Worm (Caenorhabditis elegans): ENCODE data around the gene C44C1.1.
A peak's percentile ranks its signal among the peaks of the same experiment; 100 is the strongest.

C44C1.1 gene

ce11 chrX:963171-963570, 17.4 kb upstream of the C44C1.1 start, which contains the start of gene ncs-1:
ncs-1 (minus strand) TSS chrX:963271.
- TF ChIP-seq nhr-25 (tag; optimal IDR thresholded peaks at IDR 0.05) (no peak), ztf-11 (tag; optimal IDR thresholded peaks at IDR 0.05) (no peak), nhr-43 (tag; optimal IDR thresholded peaks at IDR 0.05; ENCODE audit: poor library complexity, severe bottlenecking) (no peak), nhr-76 (tag; optimal IDR thresholded peaks at IDR 0.05) (no peak), daf-12 (tag; optimal IDR thresholded peaks at IDR 0.05) (no peak), tbx-2 (tag; optimal IDR thresholded peaks at IDR 0.05) (no peak), nhr-77 (tag; optimal IDR thresholded peaks at IDR 0.05) (no peak), nhr-67 (tag; optimal IDR thresholded peaks at IDR 0.05) (no peak), egl-5 (tag; optimal IDR thresholded peaks at IDR 0.05) (no peak)

- TF ChIP-seq nfya-1 (tag; optimal IDR thresholded peaks at IDR 0.05; ENCODE audit: insufficient read depth) (no peak), nhr-76 (tag; optimal IDR thresholded peaks at IDR 0.05) (no peak), eor-1 (tag; optimal IDR thresholded peaks at IDR 0.05) (no peak), egl-27 (tag; optimal IDR thresholded peaks at IDR 0.05) (no peak), egl-5 (tag; optimal IDR thresholded peaks at IDR 0.05) (no peak), mdl-1 (tag; optimal IDR thresholded peaks at IDR 0.05) (no peak), nhr-11 (tag; optimal IDR thresholded peaks at IDR 0.05) (no peak), fos-1 (tag; optimal IDR thresholded peaks at IDR 0.05) (no peak)
These were observed 10.5 kb upstream of the C44C1.1 start, which contains the start of gene C44C1.6 for ce11 chrX:970072-970471. C44C1.6 (minus strand) TSS chrX:970270.

- TF ChIP-seq fkh-2 (tag; optimal IDR thresholded peaks at IDR 0.05) (no peak), nhr-77 (tag; optimal IDR thresholded peaks at IDR 0.05) (no peak), elt-2 (tag; optimal IDR thresholded peaks at IDR 0.05) (peak; percentile 34), ama-1 (optimal IDR thresholded peaks at IDR 0.05) (no peak), R02D3.7 (tag; optimal IDR thresholded peaks at IDR 0.05) (no peak), skn-1 (tag; optimal IDR thresholded peaks at IDR 0.05) (peak; percentile 43), lsy-12 (tag; optimal IDR thresholded peaks at IDR 0.05) (no peak), fos-1 (tag; optimal IDR thresholded peaks at IDR 0.05) (no peak), elt-1 (tag; optimal IDR thresholded peaks at IDR 0.05) (no peak), nhr-23 (tag; optimal IDR thresholded peaks at IDR 0.05) (peak; percentile 9), ztf-11 (tag; optimal IDR thresholded peaks at IDR 0.05) (no peak), jun-1 (tag; optimal IDR thresholded peaks at IDR 0.05) (no peak), daf-12 (tag; optimal IDR thresholded peaks at IDR 0.05) (no peak), ceh-28 (tag; optimal IDR thresholded peaks at IDR 0.05) (peak; percentile 39), nhr-11 (tag; optimal IDR thresholded peaks at IDR 0.05) (no peak), egl-5 (tag; optimal IDR thresholded peaks at IDR 0.05) (no peak), pqm-1 (tag; optimal IDR thresholded peaks at IDR 0.05) (peak; percentile 7), nhr-43 (tag; optimal IDR thresholded peaks at IDR 0.05; ENCODE audit: poor library complexity, severe bottlenecking) (no peak), mml-1 (tag; optimal IDR thresholded peaks at IDR 0.05) (no peak), unc-62 (GFP tag; optimal IDR thresholded peaks at IDR 0.05) (no peak), nfya-1 (tag; optimal IDR thresholded peaks at IDR 0.05; ENCODE audit: insufficient read depth) (peak; percentile 78), ceh-82 (tag; optimal IDR thresholded peaks at IDR 0.05) (no peak), pha-4 (tag; optimal IDR thresholded peaks at IDR 0.05) (peak; percentile 53), ztf-4 (tag; optimal IDR thresholded peaks at IDR 0.05) (no peak), mdl-1 (tag; optimal IDR thresholded peaks at IDR 0.05) (no peak), nhr-25 (tag; optimal IDR thresholded peaks at IDR 0.05) (no peak), eor-1 (tag; optimal IDR thresholded peaks at IDR 0.05) (no peak), nhr-67 (tag; optimal IDR thresholded peaks at IDR 0.05) (no peak), sea-2 (GFP tag; optimal IDR thresholded peaks at IDR 0.05) (no peak), aly-2 (tag; optimal IDR thresholded peaks at IDR 0.05) (no peak), tbx-2 (tag; optimal IDR thresholded peaks at IDR 0.05) (no peak), nhr-76 (tag; optimal IDR thresholded peaks at IDR 0.05) (no peak), ceh-9 (tag; optimal IDR thresholded peaks at IDR 0.05) (no peak), elt-3 (tag; optimal IDR thresholded peaks at IDR 0.05) (no peak), lin-39 (tag; optimal IDR thresholded peaks at IDR 0.05) (peak; percentile 23), fkh-10 (GFP tag; optimal IDR thresholded peaks at IDR 0.05) (no peak), ZK546.5 (tag; optimal IDR thresholded peaks at IDR 0.05) (no peak), nhr-28 (tag; optimal IDR thresholded peaks at IDR 0.05) (no peak), egl-27 (tag; optimal IDR thresholded peaks at IDR 0.05) (no peak), snpc-4 (tag; optimal IDR thresholded peaks at IDR 0.05) (peak; percentile 61), nhr-237 (tag; optimal IDR thresholded peaks at IDR 0.05) (no peak), nhr-12 (tag; optimal IDR thresholded peaks at IDR 0.05) (no peak), zag-1 (tag; optimal IDR thresholded peaks at IDR 0.05) (no peak), unc-39 (tag; optimal IDR thresholded peaks at IDR 0.05) (no peak), hmg-11 (tag; optimal IDR thresholded peaks at IDR 0.05) (peak; percentile 81), ceh-16 (tag; optimal IDR thresholded peaks at IDR 0.05) (no peak), lin-15B (tag; optimal IDR thresholded peaks at IDR 0.05) (peak; percentile 32)
These were observed 5.9 kb upstream of the C44C1.1 start, which contains the start of gene vps-45 for ce11 chrX:974499-975235. vps-45 (minus strand) TSS chrX:974848.
